Fruit fly (Drosophila melanogaster): Measurements from ENCODE around the gene CG42788.

Gene CG42788

DNA sequence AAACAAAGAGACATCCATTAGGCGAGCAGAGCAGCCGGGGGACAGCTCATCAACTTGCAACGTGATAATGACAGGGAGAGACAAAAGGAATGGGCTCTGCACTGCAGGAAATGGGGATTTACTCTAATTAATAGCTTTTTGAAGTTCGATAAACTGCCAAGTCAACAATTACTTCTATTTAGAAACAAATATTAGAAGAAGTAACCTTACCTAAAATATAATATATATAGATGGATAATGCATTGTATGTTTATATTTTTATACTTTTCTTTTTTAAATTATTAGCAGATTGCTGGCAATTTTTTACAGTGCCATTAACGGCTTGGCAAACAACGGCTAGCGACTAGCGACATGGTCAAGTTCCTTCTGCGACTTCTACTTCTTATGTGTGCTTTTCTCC lies 18.1 kb downstream of the CG42788 start:
- TF ChIP-seq gem (tag; optimal IDR thresholded peaks at IDR 0.05) = peak; percentile 13
- no peak for TF ChIP-seq nom (GFP tag; optimal IDR thresholded peaks at IDR 0.05)
- no peak for TF ChIP-seq CG31388 (GFP tag; optimal IDR thresholded peaks at IDR 0.05)
- TF ChIP-seq CG4424 (GFP tag; optimal IDR thresholded peaks at IDR 0.05) = no peak
- no peak for TF ChIP-seq vnd (GFP tag; IDR thresholded peaks at IDR 0.05; ENCODE audit: partially characterized antibody)
- no peak for TF ChIP-seq Eip74EF (GFP tag; optimal IDR thresholded peaks at IDR 0.05)
- TF ChIP-seq sna (GFP tag; IDR thresholded peaks at IDR 0.05; ENCODE audit: partially characterized antibody) = no peak
- TF ChIP-seq caup (GFP tag; optimal IDR thresholded peaks at IDR 0.05; ENCODE audit: severe bottlenecking) = no peak
- TF ChIP-seq CG6254 (GFP tag; optimal IDR thresholded peaks at IDR 0.05) = no peak
- no peak for TF ChIP-seq CG31365 (tag; optimal IDR thresholded peaks at IDR 0.05)
- TF ChIP-seq Drgx (GFP tag; IDR thresholded peaks at IDR 0.05) = peak; percentile 37; the same call in 1 of the 2 replicates
- TF ChIP-seq CG14441 (GFP tag; IDR thresholded peaks at IDR 0.05) = no peak
- peak; percentile 3 for TF ChIP-seq CG2678 (tag; optimal IDR thresholded peaks at IDR 0.05)
- TF ChIP-seq Hmx (GFP tag; optimal IDR thresholded peaks at IDR 0.05) = no peak
- TF ChIP-seq CG6689 (GFP tag; IDR thresholded peaks at IDR 0.05) = no peak
- TF ChIP-seq CG13123 (GFP tag; optimal IDR thresholded peaks at IDR 0.05) = no peak
- no peak for TF ChIP-seq ac (GFP tag; optimal IDR thresholded peaks at IDR 0.05)
- no peak for TF ChIP-seq CG8944 (GFP tag; optimal IDR thresholded peaks at IDR 0.05)
- TF ChIP-seq CG3838 (GFP tag; optimal IDR thresholded peaks at IDR 0.05) = no peak
- no peak for TF ChIP-seq Adf1 (GFP tag; IDR thresholded peaks at IDR 0.05)
- peak; percentile 44 for TF ChIP-seq Med (GFP tag)
- peak; percentile 1 for TF ChIP-seq dmrt99B (tag; optimal IDR thresholded peaks at IDR 0.05)
- TF ChIP-seq tio (GFP tag; optimal IDR thresholded peaks at IDR 0.05) = no peak
- no peak for TF ChIP-seq Xbp1 (GFP tag; optimal IDR thresholded peaks at IDR 0.05)
- TF ChIP-seq corto (GFP tag; optimal IDR thresholded peaks at IDR 0.05) = no peak
- TF ChIP-seq bsh (GFP tag; optimal IDR thresholded peaks at IDR 0.05) = peak in 1 of 2 experiments; percentile 14
- no peak for TF ChIP-seq CG1647 (GFP tag; optimal IDR thresholded peaks at IDR 0.05)
- no peak for TF ChIP-seq CG5180 (GFP tag; optimal IDR thresholded peaks at IDR 0.05)
- no peak for TF ChIP-seq nerfin-1 (tag; optimal IDR thresholded peaks at IDR 0.05)
- no peak for TF ChIP-seq mam (GFP tag; optimal IDR thresholded peaks at IDR 0.05)
- TF ChIP-seq dmrt11E (tag; optimal IDR thresholded peaks at IDR 0.05) = no peak
- TF ChIP-seq CG30403 (GFP tag; optimal IDR thresholded peaks at IDR 0.05) = no peak
- no peak for TF ChIP-seq H15 (GFP tag; IDR thresholded peaks at IDR 0.05)
- no peak for TF ChIP-seq CG9932 (GFP tag; IDR thresholded peaks at IDR 0.05)
- TF ChIP-seq CG11504 (tag; optimal IDR thresholded peaks at IDR 0.05) = peak; percentile 13
- no peak for TF ChIP-seq dpn (GFP tag; optimal IDR thresholded peaks at IDR 0.05)
- no peak for TF ChIP-seq E2f2 (GFP tag; IDR thresholded peaks at IDR 0.05)
- TF ChIP-seq CG1832 (GFP tag; optimal IDR thresholded peaks at IDR 0.05) = no peak
- no peak for TF ChIP-seq unpg (GFP tag; optimal IDR thresholded peaks at IDR 0.05)
- TF ChIP-seq Stat92E (GFP tag; optimal IDR thresholded peaks at IDR 0.05) = no peak

DNA sequence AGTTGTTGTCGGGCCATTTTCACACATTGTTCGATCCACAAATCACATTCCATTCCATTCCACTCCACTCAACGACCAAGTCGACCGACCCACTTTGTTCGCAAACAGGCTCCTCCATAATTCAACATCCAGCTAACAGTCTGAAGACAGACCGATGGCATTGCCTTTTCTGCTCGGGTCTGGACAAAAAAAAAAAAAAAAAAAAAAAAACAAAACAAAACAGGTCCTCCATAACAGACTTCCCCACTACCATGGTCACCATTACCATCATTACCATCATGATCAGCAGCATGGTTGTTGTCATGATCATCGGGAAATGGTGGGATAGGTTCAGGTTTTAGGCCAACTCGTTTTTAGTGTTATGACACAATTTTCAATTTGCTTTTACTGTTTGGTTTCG lies 19.5 kb downstream of the CG42788 start:
- TF ChIP-seq nom (GFP tag; optimal IDR thresholded peaks at IDR 0.05) = peak; percentile 71
- peak; percentile 28; the same call in 1 of the 2 replicates for TF ChIP-seq Drgx (GFP tag; IDR thresholded peaks at IDR 0.05)
- no peak for TF ChIP-seq lov (optimal IDR thresholded peaks at IDR 0.05)
- TF ChIP-seq lov (GFP tag; IDR thresholded peaks at IDR 0.05) = no peak
